Fruit fly (Drosophila melanogaster): ENCODE measurements around the gene Mau2.

Gene Mau2

dm6 chr3R:15222973-15223372 lies 14.0 kb downstream of the Mau2 start, which contains the start of gene Polr2G:
Polr2G (minus strand) TSS chr3R:15223180.
- TF ChIP-seq kay (GFP tag; optimal IDR thresholded peaks at IDR 0.05) (no peak), Doc3 (GFP tag; IDR thresholded peaks at IDR 0.05; ENCODE audit: partially characterized antibody) (no peak), sens (GFP tag) (peak; percentile 42), pzg (GFP tag; optimal IDR thresholded peaks at IDR 0.05) (peak; percentile 19), CG34422 (GFP tag; IDR thresholded peaks at IDR 0.05) (peak; percentile 13; the same call in 1 of the 3 replicates), CG15479 (GFP tag; optimal IDR thresholded peaks at IDR 0.05) (no peak), CG18764 (GFP tag; optimal IDR thresholded peaks at IDR 0.05) (no peak), gro (GFP tag; optimal IDR thresholded peaks at IDR 0.05) (no peak), CG4328 (GFP tag; optimal IDR thresholded peaks at IDR 0.05) (no peak), Ets97D (GFP tag; optimal IDR thresholded peaks at IDR 0.05) (peak; percentile 4), Nf-YB (GFP tag; optimal IDR thresholded peaks at IDR 0.05) (no peak), CG4617 (GFP tag; optimal IDR thresholded peaks at IDR 0.05; ENCODE audit: borderline replicate concordance) (peak; percentile 50), cg (GFP tag; optimal IDR thresholded peaks at IDR 0.05) (no peak), CG6689 (GFP tag; IDR thresholded peaks at IDR 0.05) (no peak), BEAF-32 (GFP tag; optimal IDR thresholded peaks at IDR 0.05) (peak; percentile 14), H15 (GFP tag; IDR thresholded peaks at IDR 0.05) (no peak), YL-1 (GFP tag; optimal IDR thresholded peaks at IDR 0.05) (peak; percentile 34), CG9437 (GFP tag; optimal IDR thresholded peaks at IDR 0.05) (no peak), Aef1 (GFP tag; IDR thresholded peaks at IDR 0.05) (no peak), Scr (GFP tag; IDR thresholded peaks at IDR 0.05; ENCODE audit: partially characterized antibody) (peak; percentile 15; the same call in 1 of the 2 replicates), Dref (GFP tag; IDR thresholded peaks at IDR 0.05) (no peak), MBD-R2 (GFP tag; IDR thresholded peaks at IDR 0.05) (peak; percentile 70), knrl (GFP tag; IDR thresholded peaks at IDR 0.05; ENCODE audit: partially characterized antibody) (no peak), CG17912 (GFP tag; optimal IDR thresholded peaks at IDR 0.05) (no peak), CG31365 (tag; optimal IDR thresholded peaks at IDR 0.05) (no peak), CG2116 (GFP tag; optimal IDR thresholded peaks at IDR 0.05) (peak; percentile 19), E2f2 (GFP tag; IDR thresholded peaks at IDR 0.05) (peak; percentile 67), Awh (GFP tag; IDR thresholded peaks at IDR 0.05) (no peak), E2f1 (GFP tag; IDR thresholded peaks at IDR 0.05) (peak; percentile 24; the same call in 1 of the 2 replicates), vvl (GFP tag; IDR thresholded peaks at IDR 0.05) (no peak), MESR4 (GFP tag; optimal IDR thresholded peaks at IDR 0.05) (peak; percentile 61), CG10267 (tag; optimal IDR thresholded peaks at IDR 0.05) (peak; percentile 10), dm (GFP tag; optimal IDR thresholded peaks at IDR 0.05) (no peak), sc (optimal IDR thresholded peaks at IDR 0.05) (no peak), sc (GFP tag; optimal IDR thresholded peaks at IDR 0.05) (no peak), CG14710 (tag; optimal IDR thresholded peaks at IDR 0.05) (peak; percentile 10), CG9797 (GFP tag; optimal IDR thresholded peaks at IDR 0.05) (peak; percentile 48), CG10147 (GFP tag; optimal IDR thresholded peaks at IDR 0.05) (no peak), stwl (tag; optimal IDR thresholded peaks at IDR 0.05) (peak; percentile 30), gfzf (GFP tag; optimal IDR thresholded peaks at IDR 0.05) (peak; percentile 63), sqz (GFP tag; optimal IDR thresholded peaks at IDR 0.05) (no peak), Dp (GFP tag; optimal IDR thresholded peaks at IDR 0.05) (peak; percentile 67), Dll (GFP tag; IDR thresholded peaks at IDR 0.05; ENCODE audit: partially characterized antibody) (peak; percentile 28; the same call in 1 of the 4 replicates), chinmo (GFP tag; IDR thresholded peaks at IDR 0.05; ENCODE audit: partially characterized antibody) (no peak)

Measured in whole organism, embryonic.